Fruit fly (Drosophila melanogaster): ENCODE results near the gene baz.
A peak's percentile ranks its signal among the peaks of the same experiment; 100 is the strongest.

The baz gene

dm6 chrX:17129733-17130466 is 29.9 kb upstream of the baz start (continued):
- TF ChIP-seq Ets97D (GFP tag; optimal IDR thresholded peaks at IDR 0.05), result no peak
- TF ChIP-seq CG15073 (GFP tag; optimal IDR thresholded peaks at IDR 0.05), result no peak
- TF ChIP-seq tio (GFP tag; optimal IDR thresholded peaks at IDR 0.05), result peak; percentile 56
- TF ChIP-seq mld (GFP tag; IDR thresholded peaks at IDR 0.05; ENCODE audit: partially characterized antibody), result no peak
- TF ChIP-seq trem (tag; optimal IDR thresholded peaks at IDR 0.05), result peak; percentile 65
- TF ChIP-seq Fer1 (GFP tag; optimal IDR thresholded peaks at IDR 0.05), result peak; percentile 89
- TF ChIP-seq CG15011 (GFP tag; optimal IDR thresholded peaks at IDR 0.05), result peak; percentile 29
- peak; percentile 29 for TF ChIP-seq CG33557 (GFP tag; optimal IDR thresholded peaks at IDR 0.05)
- TF ChIP-seq CG17385 (GFP tag; optimal IDR thresholded peaks at IDR 0.05), result peak; percentile 84
- no peak for TF ChIP-seq Mes4 (GFP tag; optimal IDR thresholded peaks at IDR 0.05)
- TF ChIP-seq cad (GFP tag; optimal IDR thresholded peaks at IDR 0.05), result no peak
- peak; percentile 25; the same call in 1 of the 2 replicates for TF ChIP-seq CG43689 (GFP tag; IDR thresholded peaks at IDR 0.05)
- peak; percentile 38 for TF ChIP-seq Ets65A (GFP tag)
- TF ChIP-seq CG32532 (GFP tag; IDR thresholded peaks at IDR 0.05), result peak; percentile 75
- peak; percentile 83 for TF ChIP-seq CG17328 (GFP tag; IDR thresholded peaks at IDR 0.05)
- peak; percentile 57; the same call in 1 of the 2 replicates for TF ChIP-seq ara (GFP tag; IDR thresholded peaks at IDR 0.05)
- no peak for TF ChIP-seq CG6175 (GFP tag; IDR thresholded peaks at IDR 0.05)
- TF ChIP-seq CG8944 (GFP tag; optimal IDR thresholded peaks at IDR 0.05), result no peak
- TF ChIP-seq sna (GFP tag; IDR thresholded peaks at IDR 0.05; ENCODE audit: partially characterized antibody), result no peak
- TF ChIP-seq CG6854 (GFP tag; optimal IDR thresholded peaks at IDR 0.05), result peak; percentile 72
- peak; percentile 55 for TF ChIP-seq ewg (GFP tag; optimal IDR thresholded peaks at IDR 0.05)
- peak; percentile 75 for TF ChIP-seq sisA (GFP tag; IDR thresholded peaks at IDR 0.05)
- peak; percentile 73 for TF ChIP-seq esg (GFP tag; conservative IDR thresholded peaks at IDR 0.05)
- no peak for TF ChIP-seq zen2 (GFP tag; IDR thresholded peaks at IDR 0.05; ENCODE audit: partially characterized antibody)
- no peak for TF ChIP-seq ac (GFP tag; optimal IDR thresholded peaks at IDR 0.05)
- TF ChIP-seq gt (GFP tag; IDR thresholded peaks at IDR 0.05), result no peak
- no peak for TF ChIP-seq CG8089 (GFP tag; optimal IDR thresholded peaks at IDR 0.05)
- no peak for TF ChIP-seq CG1647 (GFP tag; optimal IDR thresholded peaks at IDR 0.05)
- TF ChIP-seq CG18476 (GFP tag; optimal IDR thresholded peaks at IDR 0.05), result peak; percentile 58
- peak; percentile 6 for TF ChIP-seq CG16863 (GFP tag; optimal IDR thresholded peaks at IDR 0.05)
- TF ChIP-seq CG16815 (GFP tag; optimal IDR thresholded peaks at IDR 0.05), result peak; percentile 9
- peak; percentile 88 for TF ChIP-seq grau (tag; optimal IDR thresholded peaks at IDR 0.05)
- peak; percentile 86 for TF ChIP-seq CG17829 (tag; optimal IDR thresholded peaks at IDR 0.05)
- peak; percentile 23 for TF ChIP-seq CG2116 (GFP tag; optimal IDR thresholded peaks at IDR 0.05)
- TF ChIP-seq pum (GFP tag; optimal IDR thresholded peaks at IDR 0.05), result no peak
- peak in 1 of 2 experiments; percentile 92 for TF ChIP-seq Hr51 (GFP tag; optimal IDR thresholded peaks at IDR 0.05)
- peak; percentile 53; the same call in 1 of the 2 replicates for TF ChIP-seq NFAT (GFP tag; IDR thresholded peaks at IDR 0.05)
- no peak for TF ChIP-seq wdn (GFP tag; IDR thresholded peaks at IDR 0.05)
- TF ChIP-seq sens-2 (GFP tag; IDR thresholded peaks at IDR 0.05), result peak; percentile 41; the same call in 1 of the 2 replicates
- peak; percentile 90 for TF ChIP-seq CG7839 (tag; optimal IDR thresholded peaks at IDR 0.05)
- peak; percentile 74 for TF ChIP-seq al (GFP tag; IDR thresholded peaks at IDR 0.05)
- TF ChIP-seq HLH54F (GFP tag; optimal IDR thresholded peaks at IDR 0.05), result peak; percentile 37
- TF ChIP-seq stc (GFP tag; IDR thresholded peaks at IDR 0.05), result peak; percentile 87
- TF ChIP-seq Ptx1 (GFP tag; IDR thresholded peaks at IDR 0.05), result peak; percentile 83
- TF ChIP-seq zfh2 (GFP tag; optimal IDR thresholded peaks at IDR 0.05), result no peak
- no peak for TF ChIP-seq crc (GFP tag; optimal IDR thresholded peaks at IDR 0.05)
- peak; percentile 43 for TF ChIP-seq NK7.1 (GFP tag; optimal IDR thresholded peaks at IDR 0.05)
- peak; percentile 91 for TF ChIP-seq lab (GFP tag; optimal IDR thresholded peaks at IDR 0.05)
- no peak for TF ChIP-seq CG17802 (tag; optimal IDR thresholded peaks at IDR 0.05)
- peak; percentile 79 for TF ChIP-seq CG10543 (GFP tag; optimal IDR thresholded peaks at IDR 0.05)

Data from whole organism, embryonic.